Worm (Caenorhabditis elegans): ENCODE data around the gene dpy-19.
A peak's percentile ranks its signal among the peaks of the same experiment; 100 is the strongest.

dpy-19 gene

DNA sequence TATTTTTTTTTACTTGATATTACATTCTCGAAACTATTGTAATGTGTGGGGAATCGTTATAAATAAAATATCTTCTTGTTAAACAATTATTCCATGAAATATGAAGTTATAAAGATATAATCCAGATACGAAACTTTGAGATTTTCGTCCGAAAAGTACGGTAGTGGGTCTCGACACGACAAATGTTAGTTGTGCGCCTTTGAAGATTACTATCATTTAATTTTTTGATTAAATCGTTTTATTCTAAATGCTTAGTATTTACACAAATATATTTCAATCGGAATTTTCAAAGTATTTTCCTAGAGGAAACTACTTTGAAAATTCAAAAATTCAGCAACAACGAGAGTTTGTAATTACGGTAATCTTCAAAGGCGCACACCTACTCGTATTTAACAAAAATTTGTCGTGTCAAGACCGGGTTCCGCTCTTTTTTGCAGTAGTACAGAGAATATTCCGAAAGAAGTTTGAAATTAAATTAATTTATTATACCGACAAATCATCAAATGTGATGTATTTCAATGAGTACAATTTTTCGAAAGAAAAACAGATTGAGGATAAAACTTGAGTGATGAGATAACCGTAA, 15.1 kb downstream of the dpy-19 start:
- TF ChIP-seq T22C8.4 (GFP tag; IDR thresholded peaks at IDR 0.05) (no peak), med-1 (GFP tag; optimal IDR thresholded peaks at IDR 0.05; ENCODE audit: insufficient read depth) (no peak), klf-2 (GFP tag; conservative IDR thresholded peaks at IDR 0.05) (no peak), ztf-29 (GFP tag; IDR thresholded peaks at IDR 0.05) (no peak), ztf-23 (GFP tag; IDR thresholded peaks at IDR 0.05) (no peak), flt-1 (GFP tag; IDR thresholded peaks at IDR 0.05) (no peak), tab-1 (GFP tag; IDR thresholded peaks at IDR 0.05) (no peak), ref-1 (GFP tag; conservative IDR thresholded peaks at IDR 0.05) (no peak), cog-1 (tag; optimal IDR thresholded peaks at IDR 0.05) (no peak)

DNA sequence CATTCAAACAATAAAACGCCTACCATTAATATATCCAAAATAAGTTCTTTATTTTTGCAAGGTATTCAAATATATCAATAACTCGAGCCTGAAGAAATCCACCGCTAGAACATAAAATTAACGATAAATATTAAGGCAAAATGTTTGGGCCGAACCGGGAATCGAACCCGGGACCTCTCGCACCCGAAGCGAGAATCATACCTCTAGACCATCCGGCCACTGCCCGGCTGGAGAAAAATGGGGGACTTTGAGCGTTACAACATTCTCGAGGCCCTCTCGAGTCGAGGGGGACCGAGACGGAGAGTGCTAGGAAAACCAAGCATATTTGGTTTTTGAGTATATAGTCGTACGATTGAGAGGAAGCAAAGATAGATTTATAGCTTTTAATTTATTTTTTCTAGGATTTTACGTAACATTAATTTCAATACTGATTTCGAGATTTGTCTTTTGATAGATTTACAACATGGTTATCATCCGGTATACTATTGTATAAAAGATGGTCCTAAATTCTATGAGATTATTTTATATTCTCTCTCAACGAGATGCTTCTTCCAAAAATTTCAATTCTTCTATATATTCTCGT, 17.0 kb downstream of the dpy-19 start, which contains the start of gene flp-23:
TSS of gene flp-23 (plus strand) at position 533 of the 583 bp plus-strand sequence.
- peak; percentile 91 for TF ChIP-seq flt-1 (GFP tag; IDR thresholded peaks at IDR 0.05)
- peak; percentile 74 for TF ChIP-seq T22C8.4 (GFP tag; IDR thresholded peaks at IDR 0.05)
- peak; percentile 77 for TF ChIP-seq klf-2 (GFP tag; conservative IDR thresholded peaks at IDR 0.05)
- TF ChIP-seq med-1 (GFP tag; optimal IDR thresholded peaks at IDR 0.05; ENCODE audit: insufficient read depth): peak; percentile 51
- peak; percentile 80 for TF ChIP-seq cog-1 (tag; optimal IDR thresholded peaks at IDR 0.05)
- TF ChIP-seq ztf-23 (GFP tag; IDR thresholded peaks at IDR 0.05): peak; percentile 87
- TF ChIP-seq ref-1 (GFP tag; conservative IDR thresholded peaks at IDR 0.05): peak; percentile 80
- TF ChIP-seq ztf-29 (GFP tag; IDR thresholded peaks at IDR 0.05): peak; percentile 74
- TF ChIP-seq tab-1 (GFP tag; IDR thresholded peaks at IDR 0.05): peak; percentile 93

DNA sequence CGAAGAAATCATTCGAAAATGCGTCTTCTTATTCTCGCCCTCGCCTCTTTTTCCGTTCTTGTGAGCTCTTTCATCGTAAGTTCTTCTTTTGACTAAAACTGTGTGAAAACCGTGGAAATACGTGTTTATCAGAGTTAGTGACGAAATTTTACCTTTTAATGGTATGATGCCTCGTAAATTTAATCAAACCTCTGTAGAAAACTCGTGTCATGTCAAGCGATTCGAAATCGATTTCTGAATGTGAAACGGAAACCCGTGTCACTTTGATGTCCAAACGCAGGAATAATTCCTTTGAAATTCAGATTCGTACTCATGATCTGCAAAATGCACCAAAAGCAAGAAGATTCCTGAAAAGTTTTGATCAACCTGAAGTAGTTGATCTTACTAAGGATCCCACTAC, 18.7 kb downstream of the dpy-19 start, which contains the start of gene F22B7.3:
TSS of gene F22B7.3 (plus strand) at position 301 of the 400 bp plus-strand sequence.
- no peak for TF ChIP-seq flt-1 (GFP tag; IDR thresholded peaks at IDR 0.05)
- TF ChIP-seq ztf-29 (GFP tag; IDR thresholded peaks at IDR 0.05): no peak
- no peak for TF ChIP-seq T22C8.4 (GFP tag; IDR thresholded peaks at IDR 0.05)
- TF ChIP-seq ref-1 (GFP tag; conservative IDR thresholded peaks at IDR 0.05): no peak
- no peak for TF ChIP-seq klf-2 (GFP tag; conservative IDR thresholded peaks at IDR 0.05)
- no peak for TF ChIP-seq cog-1 (tag; optimal IDR thresholded peaks at IDR 0.05)
- no peak for TF ChIP-seq ztf-23 (GFP tag; IDR thresholded peaks at IDR 0.05)
- TF ChIP-seq med-1 (GFP tag; optimal IDR thresholded peaks at IDR 0.05; ENCODE audit: insufficient read depth): no peak

DNA sequence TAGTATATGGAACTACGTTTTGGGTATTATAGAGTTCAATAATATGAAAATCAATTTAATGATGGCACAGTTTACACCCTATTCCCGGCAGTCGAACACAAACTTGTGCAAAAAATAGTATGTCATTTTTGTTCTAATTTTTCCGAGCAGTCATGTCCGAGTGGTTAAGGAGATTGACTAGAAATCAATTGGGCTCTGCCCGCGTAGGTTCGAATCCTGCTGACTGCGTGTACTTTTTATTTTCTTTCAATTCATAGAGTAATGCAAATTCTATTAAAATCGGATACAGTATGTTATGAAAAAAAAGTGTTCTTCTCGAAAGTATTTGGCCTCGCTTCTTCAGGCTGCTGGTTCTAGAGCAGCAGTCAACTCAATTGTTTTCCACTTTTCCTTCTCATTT, 21.3 kb downstream of the dpy-19 start:
- no peak for TF ChIP-seq ztf-29 (GFP tag; IDR thresholded peaks at IDR 0.05)

DNA sequence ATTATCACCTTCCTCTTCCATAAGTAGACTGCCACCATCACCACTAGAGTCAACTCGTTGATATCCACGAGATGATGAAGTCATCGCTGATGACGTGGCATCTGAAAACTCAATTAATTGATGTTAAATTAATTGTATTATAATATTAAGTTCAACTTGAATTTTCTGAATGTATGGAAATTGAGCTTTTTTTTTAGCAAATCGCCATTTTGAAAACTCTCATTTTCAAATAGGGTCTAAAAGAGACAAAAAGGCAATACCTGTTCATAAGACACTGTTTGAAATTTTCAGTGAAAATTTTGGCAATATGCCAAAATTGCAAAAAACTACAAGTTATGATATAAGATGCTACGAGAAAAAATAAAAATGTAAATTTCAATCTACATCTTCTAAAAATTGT, 23.6 kb downstream of the dpy-19 start, which contains the start of gene twk-7:
TSS of gene twk-7 (minus strand) at position 101 of the 400 bp plus-strand sequence.
- TF ChIP-seq ztf-29 (GFP tag; IDR thresholded peaks at IDR 0.05) (no peak), T22C8.4 (GFP tag; IDR thresholded peaks at IDR 0.05) (no peak), ref-1 (GFP tag; conservative IDR thresholded peaks at IDR 0.05) (no peak), med-1 (GFP tag; optimal IDR thresholded peaks at IDR 0.05; ENCODE audit: insufficient read depth) (no peak), flt-1 (GFP tag; IDR thresholded peaks at IDR 0.05) (no peak), ztf-23 (GFP tag; IDR thresholded peaks at IDR 0.05) (no peak), tab-1 (GFP tag; IDR thresholded peaks at IDR 0.05) (no peak), cog-1 (tag; optimal IDR thresholded peaks at IDR 0.05) (no peak), klf-2 (GFP tag; conservative IDR thresholded peaks at IDR 0.05) (no peak)

DNA sequence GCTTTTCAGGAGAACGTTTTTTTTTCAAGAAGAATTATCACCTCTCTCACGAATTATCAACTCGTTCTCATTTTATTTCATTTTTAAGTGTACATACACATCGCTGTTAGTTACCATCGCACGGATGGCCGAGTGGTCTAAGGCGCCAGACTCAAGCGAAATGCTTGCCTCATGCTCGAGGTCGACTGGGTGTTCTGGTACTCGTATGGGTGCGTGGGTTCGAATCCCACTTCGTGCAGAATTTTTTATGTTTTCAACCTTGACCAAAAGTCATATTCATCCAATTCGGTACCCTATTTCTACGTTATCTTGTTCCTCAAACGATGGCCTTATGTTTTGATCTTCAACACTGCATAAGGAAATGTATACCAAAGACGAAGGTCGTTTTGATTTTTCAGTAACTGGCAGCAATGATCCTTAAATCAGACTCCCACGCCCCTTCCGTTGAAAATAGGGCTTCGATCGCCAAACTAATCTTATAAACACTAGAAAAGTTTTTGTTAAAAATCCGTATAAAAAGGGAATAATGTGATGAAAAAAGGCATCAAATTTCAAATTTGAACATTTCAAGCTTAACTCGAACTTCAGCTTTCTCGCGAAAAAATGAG, 28.0 kb downstream of the dpy-19 start, which contains the start of gene fip-1:
TSS of gene fip-1 (plus strand) at position 558 of the 608 bp plus-strand sequence.
- TF ChIP-seq T22C8.4 (GFP tag; IDR thresholded peaks at IDR 0.05) (no peak), cog-1 (tag; optimal IDR thresholded peaks at IDR 0.05) (no peak), ref-1 (GFP tag; conservative IDR thresholded peaks at IDR 0.05) (no peak), med-1 (GFP tag; optimal IDR thresholded peaks at IDR 0.05; ENCODE audit: insufficient read depth) (no peak), ztf-23 (GFP tag; IDR thresholded peaks at IDR 0.05) (no peak), flt-1 (GFP tag; IDR thresholded peaks at IDR 0.05) (no peak), ztf-29 (GFP tag; IDR thresholded peaks at IDR 0.05) (no peak), klf-2 (GFP tag; conservative IDR thresholded peaks at IDR 0.05) (no peak), tab-1 (GFP tag; IDR thresholded peaks at IDR 0.05) (no peak)

DNA sequence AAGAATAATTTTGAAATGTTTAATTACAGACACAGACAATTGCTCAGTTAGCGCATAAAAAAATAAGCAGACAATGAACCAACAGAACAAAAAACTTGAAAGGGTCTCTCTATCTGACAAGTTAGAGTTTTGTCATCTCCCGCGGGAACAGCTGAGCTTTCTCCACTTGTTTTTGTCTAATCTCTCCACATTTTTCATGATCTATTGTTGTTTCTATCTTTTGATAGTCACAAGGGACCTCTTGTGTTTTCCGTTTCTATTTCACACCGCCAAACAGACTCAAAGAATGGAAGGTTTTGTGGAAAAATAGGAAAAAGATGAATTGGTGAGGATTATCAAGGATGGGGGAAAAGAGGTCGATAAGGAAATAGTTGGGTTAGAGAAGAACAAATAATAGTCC, 30.5 kb downstream of the dpy-19 start:
- TF ChIP-seq tab-1 (GFP tag; IDR thresholded peaks at IDR 0.05) (no peak), flt-1 (GFP tag; IDR thresholded peaks at IDR 0.05) (no peak), ztf-23 (GFP tag; IDR thresholded peaks at IDR 0.05) (no peak), ztf-29 (GFP tag; IDR thresholded peaks at IDR 0.05) (no peak), T22C8.4 (GFP tag; IDR thresholded peaks at IDR 0.05) (no peak), ref-1 (GFP tag; conservative IDR thresholded peaks at IDR 0.05) (no peak), cog-1 (tag; optimal IDR thresholded peaks at IDR 0.05) (no peak), klf-2 (GFP tag; conservative IDR thresholded peaks at IDR 0.05) (no peak), med-1 (GFP tag; optimal IDR thresholded peaks at IDR 0.05; ENCODE audit: insufficient read depth) (no peak)

DNA sequence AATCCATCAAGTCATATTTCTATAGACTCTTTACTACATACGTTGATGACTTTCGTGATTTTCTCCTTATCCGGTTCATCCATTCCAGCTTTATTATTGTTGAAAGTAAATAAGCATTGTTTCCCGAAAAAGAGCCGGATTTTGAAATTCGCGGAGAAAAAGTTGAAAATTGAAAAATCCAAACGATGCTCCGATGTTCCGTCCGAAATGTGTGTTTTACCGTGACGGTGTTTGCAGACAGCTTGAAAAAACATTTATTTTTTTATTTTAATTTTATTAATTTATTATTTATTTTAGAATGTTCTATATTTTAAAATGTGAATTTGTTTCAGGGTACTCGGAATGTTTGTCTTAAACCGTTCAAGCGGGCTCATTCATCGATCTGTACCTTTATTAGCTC, 36.4 kb downstream of the dpy-19 start, which contains the start of gene dnj-10:
TSS of gene dnj-10 (plus strand) at position 333 of the 400 bp plus-strand sequence.
- TF ChIP-seq ztf-29 (GFP tag; IDR thresholded peaks at IDR 0.05): no peak
- 0 out of 2 replicates have a peak, but pooled peaks have one; percentile 48 for TF ChIP-seq flt-1 (GFP tag; IDR thresholded peaks at IDR 0.05)
- no peak for TF ChIP-seq med-1 (GFP tag; optimal IDR thresholded peaks at IDR 0.05; ENCODE audit: insufficient read depth)
- TF ChIP-seq T22C8.4 (GFP tag; IDR thresholded peaks at IDR 0.05): no peak
- TF ChIP-seq tab-1 (GFP tag; IDR thresholded peaks at IDR 0.05): no peak
- no peak for TF ChIP-seq klf-2 (GFP tag; conservative IDR thresholded peaks at IDR 0.05)
- no peak for TF ChIP-seq ztf-23 (GFP tag; IDR thresholded peaks at IDR 0.05)
- no peak for TF ChIP-seq cog-1 (tag; optimal IDR thresholded peaks at IDR 0.05)
- TF ChIP-seq ref-1 (GFP tag; conservative IDR thresholded peaks at IDR 0.05): no peak

DNA sequence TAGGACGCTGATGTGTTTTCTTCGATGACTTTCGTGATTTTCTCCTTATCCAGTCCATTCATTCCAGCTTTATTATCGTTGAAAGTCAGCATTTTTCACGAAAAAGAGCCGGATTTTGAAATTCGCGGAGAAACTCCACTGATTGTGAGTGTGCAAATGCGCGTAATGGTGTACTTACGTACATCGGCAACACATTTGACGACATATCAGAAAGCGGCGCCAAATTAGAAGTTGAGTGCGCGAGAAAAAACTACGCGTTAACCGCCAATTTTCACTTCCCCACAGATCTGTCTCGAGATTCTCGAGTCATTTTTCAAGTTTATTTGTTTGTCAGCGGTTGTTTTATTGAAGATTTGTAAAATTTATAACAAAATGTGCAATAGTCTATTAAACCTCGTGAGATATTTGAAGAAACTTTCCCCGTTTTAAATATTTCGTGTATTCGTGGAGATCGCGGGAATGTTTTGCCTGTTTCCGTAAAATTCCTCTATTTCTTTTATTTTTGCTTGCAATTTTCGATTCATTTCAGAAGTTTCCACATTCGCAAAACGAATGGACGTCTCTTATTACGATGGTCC, 38.8 kb downstream of the dpy-19 start, which contains the start of the genes polk-1 and gpr-1:
TSS of gene polk-1 (minus strand) at position 186 of the 578 bp plus-strand sequence.
TSS of gene gpr-1 (plus strand) at position 528 of the 578 bp plus-strand sequence.
- TF ChIP-seq ztf-23 (GFP tag; IDR thresholded peaks at IDR 0.05): no peak
- no peak for TF ChIP-seq ref-1 (GFP tag; conservative IDR thresholded peaks at IDR 0.05)
- no peak for TF ChIP-seq med-1 (GFP tag; optimal IDR thresholded peaks at IDR 0.05; ENCODE audit: insufficient read depth)
- no peak for TF ChIP-seq flt-1 (GFP tag; IDR thresholded peaks at IDR 0.05)
- no peak for TF ChIP-seq cog-1 (tag; optimal IDR thresholded peaks at IDR 0.05)
- no peak for TF ChIP-seq ztf-29 (GFP tag; IDR thresholded peaks at IDR 0.05)
- no peak for TF ChIP-seq klf-2 (GFP tag; conservative IDR thresholded peaks at IDR 0.05)

Measured in whole organism, midembryonic.